Fruit fly (Drosophila melanogaster): ENCODE data around the gene SclB.

DNA sequence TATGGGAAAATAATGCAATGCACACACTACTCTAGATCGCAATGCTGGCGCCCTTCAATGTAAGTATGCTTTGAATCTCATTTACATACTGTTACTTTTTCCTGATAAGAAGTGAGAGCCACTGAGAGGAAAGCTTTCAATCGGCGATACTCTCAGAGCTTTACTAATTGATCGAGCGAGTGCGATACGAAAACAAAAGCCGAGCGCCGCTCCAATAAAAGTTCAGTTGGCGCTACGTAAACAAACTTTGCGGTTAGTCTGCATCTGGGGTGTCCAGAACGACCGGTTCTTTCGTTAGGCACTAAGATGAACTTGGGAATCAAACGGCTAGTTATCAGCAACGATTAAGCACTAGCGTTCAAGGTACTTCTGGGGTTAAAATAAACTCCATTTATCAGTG lies 46.4 kb upstream of the SclB start, which contains the start of gene CG17928:
- no peak for TF ChIP-seq CG14655 (GFP tag; optimal IDR thresholded peaks at IDR 0.05)
- TF ChIP-seq rn (GFP tag; IDR thresholded peaks at IDR 0.05) = no peak
- no peak for TF ChIP-seq CG15710 (tag; optimal IDR thresholded peaks at IDR 0.05)
- TF ChIP-seq EcR (GFP tag; optimal IDR thresholded peaks at IDR 0.05) = no peak
- no peak for TF ChIP-seq CG32121 (GFP tag; IDR thresholded peaks at IDR 0.05)
- no peak for TF ChIP-seq CG12605 (GFP tag; IDR thresholded peaks at IDR 0.05)
- no peak for TF ChIP-seq D1 (tag; optimal IDR thresholded peaks at IDR 0.05)
- no peak for TF ChIP-seq CG17806 (tag; optimal IDR thresholded peaks at IDR 0.05)
- TF ChIP-seq gl (tag; optimal IDR thresholded peaks at IDR 0.05) = no peak
- TF ChIP-seq CG9948 (tag; optimal IDR thresholded peaks at IDR 0.05) = no peak
- TF ChIP-seq Snoo (tag; optimal IDR thresholded peaks at IDR 0.05) = no peak
